Worm (Caenorhabditis elegans) whole organism, dauer: Measurements from ENCODE around the gene F08F1.4.

Experiments
- unc-62 ChIP-seq: sonication (generic microtip); optimal IDR thresholded peaks from 2 replicates; lab custom pipeline; 2017; ENCODE audit warnings: missing biosample characterization, missing genetic modification reagents, missing genetic modification characterization

F08F1.4 gene

ce11 chrX:8446108-8446507, 32.9 kb downstream of the F08F1.4 start, which contains the start of gene F16F9.1:
Gene F16F9.1 (plus strand): TSS chrX:8446408.
- no peak for TF ChIP-seq unc-62 (GFP tag; lab: Kevin White, UChicago)

ce11 chrX:8455590-8456166, 42.4 kb downstream of the F08F1.4 start, which contains the start of gene dpy-6:
Gene dpy-6 (minus strand): TSS chrX:8455640.
- no peak for TF ChIP-seq unc-62 (GFP tag; lab: Kevin White, UChicago)

ce11 chrX:8457314-8457713, 44.1 kb downstream of the F08F1.4 start, which contains the start of gene F16F9.3:
Gene F16F9.3 (plus strand): TSS chrX:8457614.
- no peak for TF ChIP-seq unc-62 (GFP tag; lab: Kevin White, UChicago)

ce11 chrX:8459789-8460188, 46.6 kb downstream of the F08F1.4 start:
- no peak for TF ChIP-seq unc-62 (GFP tag; lab: Kevin White, UChicago)

- no peak for TF ChIP-seq unc-62 (GFP tag; lab: Kevin White, UChicago)
Measured at ce11 chrX:8460958-8461357, 47.7 kb downstream of the F08F1.4 start.

- no peak for TF ChIP-seq unc-62 (GFP tag; lab: Kevin White, UChicago)
Measured at ce11 chrX:8463085-8463645, 49.9 kb downstream of the F08F1.4 start, which contains the start of gene F16F9.4. Gene F16F9.4 (minus strand): TSS chrX:8463360.
